Fruit fly (Drosophila melanogaster) S2 (cell line): ENCODE results near the gene CG34164.

Experiments
- CG8478 ChIP-seq: fragments of >200 bp; optimal IDR thresholded peaks from 2 replicates; lab custom pipeline; 2018
- CTCF ChIP-seq, 2 experiments: fragments of >200 bp; optimal IDR thresholded peaks; 2 replicates each; lab custom pipeline; 2018

DNA sequence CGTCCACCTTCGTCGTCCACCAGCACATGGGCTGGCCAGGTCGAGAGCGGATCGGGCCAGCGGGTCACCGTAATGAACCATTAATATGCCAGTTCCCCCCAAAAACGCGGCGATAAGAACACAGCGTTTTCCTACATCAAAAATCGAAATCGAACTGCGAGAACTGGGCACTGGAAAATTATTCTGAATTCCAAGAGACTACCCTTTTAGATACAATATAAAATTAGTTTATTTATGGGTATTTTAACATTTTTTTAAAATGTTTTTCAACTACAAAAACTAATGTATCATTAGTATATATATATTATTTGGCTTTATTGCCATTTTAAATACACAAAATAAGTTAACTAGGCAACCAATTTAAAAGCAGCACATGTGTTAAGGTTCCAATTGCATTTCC is 22.5 kb downstream of the CG34164 start:
- TF ChIP-seq CG8478 (lab: Kevin White, UChicago), result no peak
- TF ChIP-seq CTCF (optimal IDR thresholded peaks at IDR 0.05; lab: Kevin White, UChicago), result no peak
